Worm (Caenorhabditis elegans) whole organism, L1 larva: Measurements from ENCODE around the gene gba-4.
A peak's percentile ranks its signal among the peaks of the same experiment; 100 is the strongest.

Experiments used
- C34B4.2 ChIP-seq: sonication (generic microtip); optimal IDR thresholded peaks from 2 replicates; lab custom pipeline; 2017; ENCODE audit warnings: mild to moderate bottlenecking, missing genetic modification characterization, missing compliant biosample characterization
- F16B12.6 ChIP-seq: fragments of 150-350 bp; optimal IDR thresholded peaks from 2 replicates; lab custom pipeline; 2014; ENCODE audit warnings: missing biosample characterization, missing genetic modification characterization
- Y116A8C.19 ChIP-seq: sonication (generic microtip); optimal IDR thresholded peaks from 2 replicates; lab custom pipeline; 2016; ENCODE audit warnings: missing compliant biosample characterization, missing genetic modification characterization, borderline replicate concordance
- alr-1 ChIP-seq: fragments of 200-800 bp; sonication (Bioruptor generic); optimal IDR thresholded peaks from 2 replicates; lab custom pipeline; 2018; ENCODE audit warnings: borderline replicate concordance, mild to moderate bottlenecking, missing genetic modification characterization, missing compliant biosample characterization
- aly-2 ChIP-seq: fragments of 150-350 bp; optimal IDR thresholded peaks from 2 replicates; lab custom pipeline; 2014; ENCODE audit warnings: missing biosample characterization, missing genetic modification characterization
- ama-1 ChIP-seq: fragments of 150-350 bp; optimal IDR thresholded peaks from 2 replicates; lab custom pipeline; 2014
- ceh-63 ChIP-seq: fragments of 200-800 bp; sonication (Bioruptor generic); optimal IDR thresholded peaks from 2 replicates; lab custom pipeline; 2018; ENCODE audit warnings: mild to moderate bottlenecking, missing genetic modification characterization, missing compliant biosample characterization
- ceh-8 ChIP-seq: fragments of 200-800 bp; sonication (Bioruptor generic); optimal IDR thresholded peaks from 2 replicates; lab custom pipeline; 2018; ENCODE audit warnings: mild to moderate bottlenecking, missing genetic modification characterization, moderate library complexity, missing compliant biosample characterization
- ceh-88 ChIP-seq: fragments of 200-800 bp; sonication (Bioruptor generic); IDR thresholded peaks from 2 replicates; pipeline ENCODE4 v1.3.6; 2022; ENCODE audit warnings: missing genetic modification characterization, missing compliant biosample characterization
- dpl-1 ChIP-seq, 3 experiments: fragments of 150-350 bp in 2 of 3; sonication (generic microtip) in 1 of 3; optimal IDR thresholded peaks; 2 replicates each; lab custom pipeline; 2014 to 2017; ENCODE audit warnings: missing biosample characterization in 3 of 3, missing genetic modification characterization in 3 of 3, missing genetic modification reagents in 3 of 3
- dsc-1 ChIP-seq: sonication (generic microtip); optimal IDR thresholded peaks from 2 replicates; lab custom pipeline; 2016; ENCODE audit warnings: mild to moderate bottlenecking, missing genetic modification characterization, missing compliant biosample characterization
- efl-1 ChIP-seq, 4 experiments: fragments of 150-350 bp; optimal IDR thresholded peaks in 3 of 4; peaks in 1 of 4; 1 replicate in 1 of 4; 2 replicates in 3 of 4; lab custom pipeline; 2014; ENCODE audit warnings: missing biosample characterization in 2 of 4, missing genetic modification characterization in 2 of 4, missing genetic modification reagents in 2 of 4
- efl-3 ChIP-seq: fragments of 200-800 bp; sonication (Bioruptor generic); optimal IDR thresholded peaks from 2 replicates; lab custom pipeline; 2018; ENCODE audit warnings: mild to moderate bottlenecking, missing genetic modification characterization, missing compliant biosample characterization
- egl-27 ChIP-seq, 2 experiments: fragments of 150-350 bp in 1 of 2; sonication (generic microtip); optimal IDR thresholded peaks; 3 replicates each; lab custom pipeline; 2017 to 2018; ENCODE audit warnings: missing biosample characterization in 2 of 2, missing genetic modification characterization in 2 of 2, missing genetic modification reagents in 2 of 2
- elt-2 ChIP-seq: sonication (generic microtip); optimal IDR thresholded peaks from 2 replicates; lab custom pipeline; 2016; ENCODE audit warnings: missing genetic modification characterization, mild to moderate bottlenecking, inconsistent platforms, missing compliant biosample characterization, missing genetic modification reagents
- fkh-10 ChIP-seq: sonication (generic microtip); optimal IDR thresholded peaks from 2 replicates; lab custom pipeline; 2017; ENCODE audit warnings: missing biosample characterization, missing genetic modification reagents, missing genetic modification characterization
- fkh-8 ChIP-seq: sonication (generic microtip); optimal IDR thresholded peaks from 2 replicates; lab custom pipeline; 2016; ENCODE audit warnings: mild to moderate bottlenecking, missing genetic modification characterization, missing compliant biosample characterization
- irx-1 ChIP-seq: sonication (generic microtip); optimal IDR thresholded peaks from 2 replicates; lab custom pipeline; 2016; ENCODE audit warnings: missing genetic modification characterization, missing compliant biosample characterization
- jun-1 ChIP-seq: fragments of 150-350 bp; optimal IDR thresholded peaks from 2 replicates; lab custom pipeline; 2014; ENCODE audit warnings: missing biosample characterization, missing genetic modification reagents, missing genetic modification characterization
- lin-14 ChIP-seq: fragments of 200-800 bp; sonication (Bioruptor generic); optimal IDR thresholded peaks from 2 replicates; lab custom pipeline; 2018; ENCODE audit warnings: mild to moderate bottlenecking, missing genetic modification characterization, moderate library complexity, missing compliant biosample characterization
- lin-15B ChIP-seq: fragments of 150-350 bp; sonication (generic microtip); optimal IDR thresholded peaks from 3 replicates; lab custom pipeline; 2014; ENCODE audit warnings: missing biosample characterization, missing genetic modification characterization
- lin-35 ChIP-seq, 2 experiments: fragments of 150-350 bp; optimal IDR thresholded peaks; 2 replicates each; lab custom pipeline; 2014; ENCODE audit warnings: missing biosample characterization in 2 of 2, missing genetic modification characterization in 2 of 2, missing genetic modification reagents in 2 of 2
- lsy-2 ChIP-seq, 2 experiments: fragments of 150-350 bp; optimal IDR thresholded peaks; 2 replicates each; lab custom pipeline; 2014; ENCODE audit warnings: missing biosample characterization in 2 of 2, missing genetic modification characterization in 2 of 2
- mef-2 ChIP-seq: fragments of 150-350 bp; optimal IDR thresholded peaks from 2 replicates; lab custom pipeline; 2014; ENCODE audit warnings: missing biosample characterization, missing genetic modification characterization
- mep-1 ChIP-seq: fragments of 150-350 bp; optimal IDR thresholded peaks from 2 replicates; lab custom pipeline; 2014; ENCODE audit warnings: missing biosample characterization, missing genetic modification characterization
- nhr-12 ChIP-seq: sonication (generic microtip); optimal IDR thresholded peaks from 2 replicates; lab custom pipeline; 2017; ENCODE audit warnings: missing biosample characterization, missing genetic modification characterization
- nhr-28 ChIP-seq: fragments of 150-350 bp; optimal IDR thresholded peaks from 2 replicates; lab custom pipeline; 2014; ENCODE audit warnings: missing biosample characterization, missing genetic modification characterization
- nhr-71 ChIP-seq: sonication (generic microtip); optimal IDR thresholded peaks from 2 replicates; lab custom pipeline; 2016; ENCODE audit warnings: mild to moderate bottlenecking, missing genetic modification characterization, moderate library complexity, missing compliant biosample characterization
- nhr-76 ChIP-seq: sonication (generic microtip); optimal IDR thresholded peaks from 2 replicates; lab custom pipeline; 2017; ENCODE audit warnings: missing biosample characterization, missing genetic modification characterization
- nhr-85 ChIP-seq: sonication (generic microtip); peaks from one replicate; lab custom pipeline; 2016; ENCODE audit warnings: missing genetic modification characterization, inconsistent platforms, missing compliant biosample characterization
- nhr-90 ChIP-seq: sonication (generic microtip); optimal IDR thresholded peaks from 2 replicates; lab custom pipeline; 2016; ENCODE audit warnings: mild to moderate bottlenecking, missing genetic modification characterization, missing compliant biosample characterization; ENCODE audit not compliant: poor library complexity
- pqm-1 ChIP-seq: sonication (generic microtip); optimal IDR thresholded peaks from 3 replicates; lab custom pipeline; 2017; ENCODE audit warnings: missing biosample characterization, missing genetic modification characterization
- rnt-1 ChIP-seq: sonication (generic microtip); optimal IDR thresholded peaks from 2 replicates; lab custom pipeline; 2016; ENCODE audit warnings: mild to moderate bottlenecking, missing genetic modification characterization, moderate library complexity, missing compliant biosample characterization
- snpc-4 ChIP-seq: fragments of 150-350 bp; optimal IDR thresholded peaks from 2 replicates; lab custom pipeline; 2014; ENCODE audit warnings: missing biosample characterization, missing genetic modification characterization
- snu-23 ChIP-seq: sonication (generic microtip); optimal IDR thresholded peaks from 2 replicates; lab custom pipeline; 2016; ENCODE audit warnings: missing genetic modification characterization, missing compliant biosample characterization
- tbx-2 ChIP-seq: sonication (generic microtip); optimal IDR thresholded peaks from 2 replicates; lab custom pipeline; 2016; ENCODE audit warnings: missing genetic modification characterization, missing compliant biosample characterization
- unc-130 ChIP-seq: fragments of 150-350 bp; optimal IDR thresholded peaks from 2 replicates; lab custom pipeline; 2017; ENCODE audit warnings: missing biosample characterization, missing genetic modification characterization, inconsistent platforms
- unc-98 ChIP-seq: fragments of 200-800 bp; sonication (Bioruptor generic); IDR thresholded peaks from 2 replicates; pipeline ENCODE4 v1.3.6; 2022; ENCODE audit warnings: missing genetic modification characterization, missing compliant biosample characterization
- vab-15 ChIP-seq: sonication (generic microtip); optimal IDR thresholded peaks from 2 replicates; lab custom pipeline; 2017; ENCODE audit warnings: missing genotype, mild to moderate bottlenecking, missing genetic modification characterization, missing compliant biosample characterization
- xbp-1 ChIP-seq: sonication (generic microtip); optimal IDR thresholded peaks from 2 replicates; lab custom pipeline; 2016; ENCODE audit warnings: missing genetic modification characterization, missing compliant biosample characterization

gba-4 gene

DNA sequence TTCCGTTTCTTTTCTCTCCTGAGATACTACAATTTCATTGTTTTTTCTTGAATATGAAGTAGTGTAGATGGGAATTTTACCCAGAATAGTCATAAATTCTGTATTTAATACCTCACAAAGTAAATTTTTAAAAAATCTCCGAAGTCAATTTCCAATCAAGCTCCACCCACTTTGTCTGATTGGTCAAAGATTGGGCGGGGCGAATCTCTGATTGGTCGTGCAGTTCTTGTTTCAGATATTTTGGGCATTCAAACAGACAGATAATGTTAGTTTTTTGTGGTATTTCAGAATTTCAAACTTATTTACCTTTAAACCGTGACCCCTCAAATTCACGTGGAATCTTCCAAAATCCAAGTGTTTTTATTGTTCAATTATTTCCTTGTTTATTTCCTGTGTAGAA is 9.8 kb upstream of the gba-4 start, which contains the start of gene F41H10.5:
F41H10.5 (plus strand) TSS at position 375 of the 400 bp plus-strand sequence.
- no peak for TF ChIP-seq jun-1 (tag; lab: Kevin White, UChicago)
- no peak for TF ChIP-seq nhr-85 (tag; lab: Kevin White, UChicago)
- no peak for TF ChIP-seq snpc-4 (tag; lab: Kevin White, UChicago)
- TF ChIP-seq nhr-90 (tag; lab: Kevin White, UChicago) = no peak
- TF ChIP-seq nhr-76 (tag; lab: Kevin White, UChicago) = no peak
- no peak for TF ChIP-seq C34B4.2

DNA sequence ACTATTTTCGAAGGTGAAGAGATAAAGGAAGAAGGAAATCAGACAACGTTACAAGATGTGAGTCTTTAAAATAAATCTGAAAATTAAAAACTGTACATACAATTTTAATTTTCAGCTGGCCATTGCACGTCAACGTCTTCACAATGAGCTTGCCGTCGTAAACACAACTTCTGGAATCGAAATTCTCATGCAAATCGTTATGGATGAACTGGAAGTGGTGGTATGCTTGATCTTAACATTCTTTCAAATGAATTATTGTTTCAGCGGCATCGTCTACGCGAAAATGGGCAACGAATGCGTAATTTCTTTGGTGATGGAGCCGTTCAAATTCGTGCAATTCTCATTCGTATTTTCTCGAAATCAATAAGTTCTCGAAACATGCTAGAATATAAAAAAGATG is 3.9 kb upstream of the gba-4 start:
- TF ChIP-seq snu-23 (GFP tag; lab: Kevin White, UChicago) (no peak), pqm-1 (tag; lab: Kevin White, UChicago) (no peak), dsc-1 (tag; lab: Kevin White, UChicago) (no peak), tbx-2 (tag; lab: Kevin White, UChicago) (no peak), unc-98 (GFP tag; lab: Robert Waterston, UW) (no peak)

DNA sequence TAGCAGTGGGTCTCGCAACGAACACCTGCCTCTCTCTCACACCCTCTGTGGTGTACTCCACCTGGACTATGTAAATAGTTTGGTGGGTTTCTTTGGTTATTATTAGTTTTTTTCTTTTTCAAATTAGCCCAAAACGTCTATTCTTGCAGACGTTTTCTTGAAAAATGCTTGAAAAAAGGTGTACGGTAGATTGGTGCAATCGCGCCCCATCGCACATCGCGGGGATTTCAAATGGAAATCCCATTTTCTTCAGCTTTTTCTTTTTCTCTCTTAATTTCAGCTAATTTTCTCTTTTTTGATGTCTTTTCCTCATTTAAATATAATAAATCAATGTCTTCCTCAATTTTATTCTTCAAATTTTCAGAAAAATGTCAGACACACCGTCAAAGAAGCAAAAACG is 3.4 kb upstream of the gba-4 start, which contains the start of gene Y4C6B.1:
Y4C6B.1 (plus strand) TSS at position 365 of the 400 bp plus-strand sequence.
- TF ChIP-seq efl-1 (optimal IDR thresholded peaks at IDR 0.05; lab: Kevin White, UChicago) (peak; percentile 18 to 57), efl-1 (GFP tag; optimal IDR thresholded peaks at IDR 0.05 in 1 of 2; lab: Kevin White, UChicago) (peak; percentile 69 to 95), lsy-2 (tag; optimal IDR thresholded peaks at IDR 0.05; lab: Kevin White, UChicago) (peak; percentile 42 to 92), rnt-1 (tag; lab: Kevin White, UChicago) (peak; percentile 3), fkh-10 (GFP tag; lab: Kevin White, UChicago) (no peak), lin-35 (GFP tag; optimal IDR thresholded peaks at IDR 0.05; lab: Kevin White, UChicago) (peak; percentile 3 to 74), dpl-1 (GFP tag; optimal IDR thresholded peaks at IDR 0.05; lab: Kevin White, UChicago) (peak; percentile 21 to 74 (median 53)), mep-1 (tag; lab: Kevin White, UChicago) (no peak)

DNA sequence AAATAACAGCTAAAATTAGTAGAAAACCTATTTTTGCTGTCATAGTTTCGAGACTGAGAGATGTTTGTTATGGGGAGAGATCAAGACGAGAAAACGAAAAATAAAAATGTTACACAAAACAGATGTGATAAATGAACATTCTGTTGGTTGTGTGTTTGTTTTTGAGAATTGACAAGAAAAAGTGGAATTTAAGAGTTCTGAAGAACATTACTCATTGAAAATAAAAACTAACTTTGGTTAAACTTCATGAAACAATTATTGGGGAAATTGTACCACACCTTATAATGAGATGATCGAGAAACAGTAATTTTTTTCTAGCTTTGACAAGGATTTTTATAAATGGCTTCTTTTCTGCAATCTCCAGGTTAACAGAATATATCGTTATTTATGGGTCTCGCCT is 2.7 kb upstream of the gba-4 start, which contains the start of gene Y4C6B.7:
Y4C6B.7 (minus strand) TSS at position 101 of the 400 bp plus-strand sequence.
- TF ChIP-seq xbp-1 (tag; lab: Kevin White, UChicago) = no peak
- no peak for TF ChIP-seq lin-15B (tag; lab: Kevin White, UChicago)
- no peak for TF ChIP-seq Y116A8C.19 (tag; lab: Kevin White, UChicago)
- TF ChIP-seq alr-1 (tag; lab: Kevin White, UChicago) = no peak
- no peak for TF ChIP-seq aly-2 (tag; lab: Kevin White, UChicago)
- TF ChIP-seq fkh-8 (tag; lab: Kevin White, UChicago) = no peak
- TF ChIP-seq lin-35 (GFP tag; optimal IDR thresholded peaks at IDR 0.05; lab: Kevin White, UChicago) = no peak
- TF ChIP-seq elt-2 (tag; lab: Kevin White, UChicago) = no peak
- TF ChIP-seq irx-1 (tag; lab: Kevin White, UChicago) = no peak
- no peak for TF ChIP-seq nhr-12
- no peak for TF ChIP-seq mep-1 (tag; lab: Kevin White, UChicago)
- no peak for TF ChIP-seq ceh-63
- TF ChIP-seq unc-130 (tag; lab: Kevin White, UChicago) = no peak
- TF ChIP-seq lin-14 = no peak
- no peak for TF ChIP-seq mef-2 (tag; lab: Kevin White, UChicago)
- TF ChIP-seq nhr-28 (tag; lab: Kevin White, UChicago) = no peak
- TF ChIP-seq pqm-1 (tag; lab: Kevin White, UChicago) = no peak
- TF ChIP-seq ceh-88 = no peak
- TF ChIP-seq egl-27 (tag; optimal IDR thresholded peaks at IDR 0.05; lab: Kevin White, UChicago) = no peak

DNA sequence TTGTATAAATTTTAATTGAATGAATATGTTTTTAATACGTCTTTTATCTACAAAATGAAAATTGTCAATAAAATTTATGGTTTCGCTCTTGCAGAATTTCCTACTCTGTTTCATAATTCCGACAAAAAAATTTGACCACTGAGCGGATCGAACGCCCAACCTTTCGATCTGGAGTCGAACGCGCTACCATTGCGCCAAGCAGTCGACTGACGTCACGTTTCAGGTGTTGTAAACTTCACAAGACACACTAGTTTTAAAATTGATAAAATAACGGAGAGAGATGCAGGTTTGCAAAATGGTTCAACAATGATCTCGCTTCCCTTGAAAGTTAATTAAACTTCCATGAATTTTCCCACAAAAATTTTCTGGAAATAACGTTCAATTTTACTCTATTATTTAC is 6.5 kb downstream of the gba-4 start:
- no peak for TF ChIP-seq ama-1
- no peak for TF ChIP-seq fkh-8 (tag; lab: Kevin White, UChicago)
- TF ChIP-seq nhr-90 (tag; lab: Kevin White, UChicago) = peak; percentile 52
- TF ChIP-seq F16B12.6 = no peak
- peak; percentile 18 for TF ChIP-seq nhr-71 (tag; lab: Kevin White, UChicago)
- peak; percentile 10 for TF ChIP-seq xbp-1 (tag; lab: Kevin White, UChicago)
- peak in 1 of 2 experiments; percentile 10 for TF ChIP-seq lsy-2 (tag; optimal IDR thresholded peaks at IDR 0.05; lab: Kevin White, UChicago)
- peak; percentile 21 for TF ChIP-seq snu-23 (GFP tag; lab: Kevin White, UChicago)
- no peak for TF ChIP-seq vab-15
- no peak for TF ChIP-seq ceh-8
- peak in 1 of 2 experiments; percentile 65 for TF ChIP-seq lin-35 (GFP tag; optimal IDR thresholded peaks at IDR 0.05; lab: Kevin White, UChicago)
- TF ChIP-seq efl-3 (GFP tag; lab: Kevin White, UChicago) = no peak
- peak; percentile 55 for TF ChIP-seq nhr-85 (tag; lab: Kevin White, UChicago)
- TF ChIP-seq efl-1 (optimal IDR thresholded peaks at IDR 0.05; lab: Kevin White, UChicago) = no peak
- peak in 1 of 2 experiments; percentile 34 for TF ChIP-seq efl-1 (GFP tag; optimal IDR thresholded peaks at IDR 0.05 in 1 of 2; lab: Kevin White, UChicago)
